Fruit fly (Drosophila melanogaster): ENCODE measurements around the gene CG13386.
A peak's percentile ranks its signal among the peaks of the same experiment; 100 is the strongest.

The CG13386 gene

DNA sequence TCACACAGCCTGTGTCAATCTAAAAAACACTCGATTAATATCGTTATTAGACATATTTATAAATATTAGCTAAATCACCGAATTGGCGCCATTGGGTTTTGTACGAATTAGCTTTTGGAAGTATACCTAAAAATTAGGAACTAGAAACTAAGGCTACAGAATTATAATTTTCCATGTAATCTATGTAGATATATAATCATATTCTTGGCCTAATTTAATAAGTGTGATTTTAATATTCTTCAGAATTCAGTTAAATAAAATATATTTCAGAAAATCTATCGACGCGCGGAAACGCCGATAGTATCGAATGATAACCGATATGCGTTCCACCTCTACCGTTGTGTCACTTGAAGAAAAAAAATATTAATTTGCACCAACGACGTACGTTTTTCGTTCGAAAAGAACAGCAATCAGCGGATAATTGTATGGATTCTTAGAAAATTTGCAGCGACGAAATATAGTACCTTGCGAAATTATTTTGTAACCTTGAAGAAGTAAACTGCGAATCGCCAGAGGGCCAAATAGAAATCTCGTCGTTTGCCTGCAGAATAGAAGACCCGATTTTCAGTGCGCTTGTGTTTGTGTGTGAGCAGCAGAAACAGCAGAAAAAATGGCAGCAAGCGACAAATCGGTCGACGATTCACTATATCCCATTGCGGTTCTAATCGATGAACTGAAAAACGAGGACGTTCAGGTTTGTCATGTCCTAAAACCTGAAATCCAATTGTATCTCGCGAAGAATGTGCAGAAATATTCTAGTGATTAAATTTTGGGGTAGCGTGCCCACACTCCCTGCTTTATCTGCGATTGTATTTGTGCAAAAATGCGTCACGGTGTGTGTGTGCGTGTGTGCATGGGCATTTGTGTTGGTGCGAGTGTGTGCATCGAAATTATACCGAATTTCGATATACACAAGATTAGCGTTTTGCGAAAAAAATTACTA lies 32.8 kb upstream of the CG13386 start, which contains the start of gene Pp2A-29B:
Gene Pp2A-29B (plus strand): TSS at position 338 of the 943 bp plus-strand sequence.
- TF ChIP-seq fd59A (GFP tag; optimal IDR thresholded peaks at IDR 0.05) (no peak), CG11294 (GFP tag; IDR thresholded peaks at IDR 0.05) (no peak), dac (GFP tag; optimal IDR thresholded peaks at IDR 0.05) (no peak), CG9139 (GFP tag; optimal IDR thresholded peaks at IDR 0.05) (no peak), topi (GFP tag; optimal IDR thresholded peaks at IDR 0.05) (peak; percentile 39), Hr38 (GFP tag; optimal IDR thresholded peaks at IDR 0.05) (no peak), Blimp-1 (GFP tag; optimal IDR thresholded peaks at IDR 0.05) (no peak), acj6 (GFP tag; optimal IDR thresholded peaks at IDR 0.05) (peak; percentile 15), spab (GFP tag; optimal IDR thresholded peaks at IDR 0.05) (no peak), Lpt (GFP tag; optimal IDR thresholded peaks at IDR 0.05) (no peak), cyc (GFP tag; optimal IDR thresholded peaks at IDR 0.05) (peak; percentile 10), CG8319 (GFP tag; optimal IDR thresholded peaks at IDR 0.05) (no peak), CG6276 (GFP tag; optimal IDR thresholded peaks at IDR 0.05) (no peak), pdm3 (GFP tag; optimal IDR thresholded peaks at IDR 0.05) (peak; percentile 46), Smox (GFP tag; optimal IDR thresholded peaks at IDR 0.05) (peak; percentile 58), Ets96B (tag; optimal IDR thresholded peaks at IDR 0.05) (peak; percentile 12), ss (GFP tag; optimal IDR thresholded peaks at IDR 0.05) (peak in 1 of 2 experiments; percentile 48), esn (GFP tag; optimal IDR thresholded peaks at IDR 0.05) (peak; percentile 54), Sox14 (GFP tag; optimal IDR thresholded peaks at IDR 0.05) (no peak), fkh (GFP tag; optimal IDR thresholded peaks at IDR 0.05) (peak; percentile 75), fd85E (GFP tag; optimal IDR thresholded peaks at IDR 0.05) (no peak), CG31627 (GFP tag; optimal IDR thresholded peaks at IDR 0.05) (peak; percentile 42), CG34406 (GFP tag; optimal IDR thresholded peaks at IDR 0.05) (no peak), OdsH (GFP tag; optimal IDR thresholded peaks at IDR 0.05) (peak; percentile 36), CG1621 (tag; optimal IDR thresholded peaks at IDR 0.05) (no peak), CG6808 (GFP tag; optimal IDR thresholded peaks at IDR 0.05) (no peak), CG11902 (GFP tag; optimal IDR thresholded peaks at IDR 0.05) (peak; percentile 38), CG10631 (GFP tag; optimal IDR thresholded peaks at IDR 0.05) (peak; percentile 45), Hr39 (GFP tag; optimal IDR thresholded peaks at IDR 0.05) (peak; percentile 48), lz (GFP tag; optimal IDR thresholded peaks at IDR 0.05) (peak; percentile 55), Eip78C (GFP tag) (peak; percentile 77), CG10669 (GFP tag; optimal IDR thresholded peaks at IDR 0.05) (peak; percentile 19), CG15336 (GFP tag; IDR thresholded peaks at IDR 0.05) (no peak), Eip75B (GFP tag; optimal IDR thresholded peaks at IDR 0.05) (peak; percentile 31), CG7368 (GFP tag; optimal IDR thresholded peaks at IDR 0.05) (no peak), dsx (GFP tag; optimal IDR thresholded peaks at IDR 0.05; ENCODE audit: poor library complexity, severe bottlenecking) (no peak), CG11762 (GFP tag; optimal IDR thresholded peaks at IDR 0.05; ENCODE audit: insufficient read depth) (no peak), Sox15 (GFP tag; optimal IDR thresholded peaks at IDR 0.05) (no peak), CG6854 (GFP tag; optimal IDR thresholded peaks at IDR 0.05) (no peak), CG16779 (tag; optimal IDR thresholded peaks at IDR 0.05) (no peak), Eip93F (GFP tag; optimal IDR thresholded peaks at IDR 0.05) (no peak), CG8632 (GFP tag; optimal IDR thresholded peaks at IDR 0.05) (no peak), Ets21C (GFP tag; optimal IDR thresholded peaks at IDR 0.05) (peak; percentile 50), net (GFP tag; optimal IDR thresholded peaks at IDR 0.05) (no peak), CG3032 (tag; optimal IDR thresholded peaks at IDR 0.05) (peak; percentile 12), Sox102F (GFP tag; optimal IDR thresholded peaks at IDR 0.05) (peak; percentile 42), Gug (GFP tag; IDR thresholded peaks at IDR 0.05) (no peak), CG4318 (GFP tag; optimal IDR thresholded peaks at IDR 0.05) (no peak), CG3919 (GFP tag; optimal IDR thresholded peaks at IDR 0.05) (no peak), salr (GFP tag; optimal IDR thresholded peaks at IDR 0.05) (no peak)
